Fruit fly (Drosophila melanogaster) whole organism, prepupa: ENCODE data around the gene CG8915.

ENCODE experiments used
- Blimp-1 ChIP-seq: fragments of 200-800 bp; sonication (Bioruptor generic); optimal IDR thresholded peaks from 3 replicates; lab custom pipeline; 2017; ENCODE audit warnings: missing biosample characterization, missing genetic modification characterization, mild to moderate bottlenecking, moderate library complexity, missing genetic modification reagents
- CG10631 ChIP-seq: fragments of 200-800 bp; sonication (Bioruptor generic); optimal IDR thresholded peaks from 2 replicates; lab custom pipeline; 2016; ENCODE audit warnings: missing biosample characterization, missing genetic modification characterization
- CG11294 ChIP-seq: fragments of 200-800 bp; sonication (Bioruptor generic); IDR thresholded peaks from 2 replicates; pipeline ENCODE4 v1.3.6; 2022; ENCODE audit warnings: missing biosample characterization, missing genetic modification characterization
- CG11902 ChIP-seq: fragments of 200-800 bp; sonication (Bioruptor generic); optimal IDR thresholded peaks from 3 replicates; lab custom pipeline; 2016; ENCODE audit warnings: missing biosample characterization, missing genetic modification characterization
- CG16779 ChIP-seq: fragments of 200-800 bp; sonication (Bioruptor generic); optimal IDR thresholded peaks from 3 replicates; lab custom pipeline; 2017; ENCODE audit warnings: missing biosample characterization, mild to moderate bottlenecking, missing genetic modification characterization
- CG3032 ChIP-seq: fragments of 200-800 bp; optimal IDR thresholded peaks from 2 replicates; lab custom pipeline; 2019; ENCODE audit warnings: missing biosample characterization, mild to moderate bottlenecking, missing genetic modification characterization, moderate library complexity
- CG31627 ChIP-seq: fragments of 200-800 bp; sonication (Bioruptor generic); optimal IDR thresholded peaks from 3 replicates; lab custom pipeline; 2016; ENCODE audit warnings: missing biosample characterization, missing genetic modification characterization
- CG32006 ChIP-seq: fragments of 200-800 bp; sonication (Bioruptor generic); optimal IDR thresholded peaks from 3 replicates; lab custom pipeline; 2017; ENCODE audit warnings: missing biosample characterization, mild to moderate bottlenecking, missing genetic modification characterization
- CG34406 ChIP-seq: fragments of 200-800 bp; sonication (Bioruptor generic); optimal IDR thresholded peaks from 3 replicates; lab custom pipeline; 2016; ENCODE audit warnings: missing biosample characterization, missing genetic modification characterization
- CG3919 ChIP-seq: fragments of 200-800 bp; sonication (Bioruptor generic); optimal IDR thresholded peaks from 3 replicates; lab custom pipeline; 2016; ENCODE audit warnings: missing biosample characterization, missing genetic modification characterization
- CG4318 ChIP-seq: fragments of 200-800 bp; sonication (Bioruptor generic); optimal IDR thresholded peaks from 3 replicates; lab custom pipeline; 2017; ENCODE audit warnings: missing biosample characterization, mild to moderate bottlenecking, missing genetic modification characterization
- CG6163 ChIP-seq: fragments of 200-800 bp; sonication (Bioruptor generic); IDR thresholded peaks from 3 replicates; pipeline ENCODE4 v1.3.6; 2022; ENCODE audit warnings: missing biosample characterization, missing genetic modification characterization
- CG6792 ChIP-seq: fragments of 200-800 bp; sonication (Bioruptor generic); optimal IDR thresholded peaks from 3 replicates; lab custom pipeline; 2016; ENCODE audit warnings: missing biosample characterization, missing genetic modification characterization
- CG7368 ChIP-seq: fragments of 200-800 bp; sonication (Bioruptor generic); optimal IDR thresholded peaks from 3 replicates; lab custom pipeline; 2016; ENCODE audit warnings: missing biosample characterization, missing genetic modification characterization
- CG8119 ChIP-seq: fragments of 200-800 bp; sonication (Bioruptor generic); IDR thresholded peaks from 3 replicates; pipeline ENCODE4 v1.3.6; 2022; ENCODE audit warnings: missing biosample characterization, missing genetic modification characterization
- CG8319 ChIP-seq: fragments of 200-800 bp; sonication (Bioruptor generic); optimal IDR thresholded peaks from 3 replicates; lab custom pipeline; 2016; ENCODE audit warnings: missing biosample characterization, missing genetic modification characterization
- CG8632 ChIP-seq: fragments of 200-800 bp; sonication (Bioruptor generic); optimal IDR thresholded peaks from 3 replicates; lab custom pipeline; 2016; ENCODE audit warnings: missing biosample characterization, missing genetic modification characterization
- CG9139 ChIP-seq: fragments of 200-800 bp; sonication (Bioruptor generic); optimal IDR thresholded peaks from 3 replicates; lab custom pipeline; 2017; ENCODE audit warnings: missing biosample characterization, mild to moderate bottlenecking, missing genetic modification characterization
- Eip75B ChIP-seq: fragments of 200-800 bp; sonication (Bioruptor generic); optimal IDR thresholded peaks from 3 replicates; lab custom pipeline; 2016; ENCODE audit warnings: missing biosample characterization, missing genetic modification characterization
- Eip78C ChIP-seq: fragments of 200-800 bp; sonication (Bioruptor generic); peaks from one replicate; lab custom pipeline; 2016; ENCODE audit warnings: missing biosample characterization, missing genetic modification characterization
- Eip93F ChIP-seq: fragments of 200-800 bp; sonication (Bioruptor generic); optimal IDR thresholded peaks from 2 replicates; lab custom pipeline; 2016; ENCODE audit warnings: missing biosample characterization, mild to moderate bottlenecking, missing genetic modification characterization
- Ets21C ChIP-seq: fragments of 200-800 bp; sonication (Bioruptor generic); optimal IDR thresholded peaks from 3 replicates; lab custom pipeline; 2016; ENCODE audit warnings: missing biosample characterization, missing genetic modification characterization
- Ets96B ChIP-seq: fragments of 200-800 bp; optimal IDR thresholded peaks from 2 replicates; lab custom pipeline; 2019; ENCODE audit warnings: missing biosample characterization, mild to moderate bottlenecking, missing genetic modification characterization, moderate library complexity
- Gug ChIP-seq: fragments of 200-800 bp; sonication (Bioruptor generic); IDR thresholded peaks from 2 replicates; pipeline ENCODE4 v1.3.6; 2022; ENCODE audit warnings: missing biosample characterization, missing genetic modification characterization
- Hr39 ChIP-seq: fragments of 200-800 bp; sonication (Bioruptor generic); optimal IDR thresholded peaks from 2 replicates; lab custom pipeline; 2016; ENCODE audit warnings: missing biosample characterization, missing genetic modification characterization
- Hr4 ChIP-seq: fragments of 200-800 bp; sonication (Bioruptor generic); optimal IDR thresholded peaks from 3 replicates; lab custom pipeline; 2016; ENCODE audit warnings: missing biosample characterization, missing genetic modification characterization
- Lpt ChIP-seq: fragments of 200-800 bp; sonication (Bioruptor generic); optimal IDR thresholded peaks from 3 replicates; lab custom pipeline; 2016; ENCODE audit warnings: missing biosample characterization, missing genetic modification characterization
- Met ChIP-seq: fragments of 200-800 bp; sonication (Bioruptor generic); optimal IDR thresholded peaks from 3 replicates; lab custom pipeline; 2016; ENCODE audit warnings: missing biosample characterization, missing genetic modification characterization
- OdsH ChIP-seq: fragments of 200-800 bp; sonication (Bioruptor generic); optimal IDR thresholded peaks from 3 replicates; lab custom pipeline; 2016; ENCODE audit warnings: missing biosample characterization, missing genetic modification characterization
- Smox ChIP-seq: fragments of 200-800 bp; sonication (Bioruptor generic); optimal IDR thresholded peaks from 3 replicates; lab custom pipeline; 2016; ENCODE audit warnings: missing biosample characterization, missing genetic modification characterization
- Sox15 ChIP-seq: fragments of 200-800 bp; sonication (Bioruptor generic); optimal IDR thresholded peaks from 3 replicates; lab custom pipeline; 2016; ENCODE audit warnings: missing biosample characterization, missing genetic modification characterization
- achi ChIP-seq: fragments of 200-800 bp; sonication (Bioruptor generic); optimal IDR thresholded peaks from 3 replicates; lab custom pipeline; 2016; ENCODE audit warnings: missing biosample characterization, missing genetic modification characterization
- acj6 ChIP-seq: fragments of 200-800 bp; sonication (Bioruptor generic); optimal IDR thresholded peaks from 3 replicates; lab custom pipeline; 2016; ENCODE audit warnings: missing biosample characterization, missing genetic modification characterization
- cyc ChIP-seq: fragments of 200-800 bp; sonication (Bioruptor generic); optimal IDR thresholded peaks from 3 replicates; lab custom pipeline; 2016; ENCODE audit warnings: missing biosample characterization, missing genetic modification characterization
- dsx ChIP-seq: fragments of 200-800 bp; optimal IDR thresholded peaks from 3 replicates; lab custom pipeline; 2019; ENCODE audit warnings: missing biosample characterization, mild to moderate bottlenecking, missing genetic modification characterization, moderate library complexity; ENCODE audit not compliant: poor library complexity, severe bottlenecking
- esn ChIP-seq: fragments of 200-800 bp; sonication (Bioruptor generic); optimal IDR thresholded peaks from 2 replicates; lab custom pipeline; 2016; ENCODE audit warnings: missing biosample characterization, mild to moderate bottlenecking, missing genetic modification characterization, moderate library complexity
- fd59A ChIP-seq: fragments of 200-800 bp; sonication (Bioruptor generic); optimal IDR thresholded peaks from 2 replicates; lab custom pipeline; 2017; ENCODE audit warnings: missing biosample characterization, mild to moderate bottlenecking, missing genetic modification characterization, missing genetic modification reagents
- fd85E ChIP-seq: fragments of 200-800 bp; sonication (Bioruptor generic); optimal IDR thresholded peaks from 3 replicates; lab custom pipeline; 2016; ENCODE audit warnings: missing biosample characterization, missing genetic modification characterization
- fkh ChIP-seq: fragments of 200-800 bp; sonication (Bioruptor generic); optimal IDR thresholded peaks from 3 replicates; lab custom pipeline; 2017; ENCODE audit warnings: missing biosample characterization, mild to moderate bottlenecking, missing genetic modification characterization, moderate library complexity
- lz ChIP-seq: fragments of 200-800 bp; sonication (Bioruptor generic); optimal IDR thresholded peaks from 3 replicates; lab custom pipeline; 2016; ENCODE audit warnings: missing biosample characterization, missing genetic modification characterization
- net ChIP-seq: fragments of 200-800 bp; sonication (Bioruptor generic); optimal IDR thresholded peaks from 3 replicates; lab custom pipeline; 2016; ENCODE audit warnings: missing biosample characterization, missing genetic modification characterization
- pdm3 ChIP-seq: fragments of 200-800 bp; sonication (Bioruptor generic); optimal IDR thresholded peaks from 3 replicates; lab custom pipeline; 2016; ENCODE audit warnings: missing biosample characterization, missing genetic modification characterization
- salr ChIP-seq, 2 experiments: fragments of 200-800 bp; sonication (Bioruptor generic); optimal IDR thresholded peaks; 3 replicates each; lab custom pipeline; 2016 to 2018; ENCODE audit warnings: missing biosample characterization in 2 of 2, missing genetic modification characterization in 2 of 2, mild to moderate bottlenecking in 1 of 2
- spab ChIP-seq: fragments of 200-800 bp; sonication (Bioruptor generic); optimal IDR thresholded peaks from 2 replicates; lab custom pipeline; 2017; ENCODE audit warnings: missing biosample characterization, mild to moderate bottlenecking, missing genetic modification characterization, missing genetic modification reagents
- ss ChIP-seq, 2 experiments: fragments of 200-800 bp; sonication (Bioruptor generic); optimal IDR thresholded peaks; 2 replicates in 1 of 2; 3 replicates in 1 of 2; lab custom pipeline; 2017 to 2018; ENCODE audit warnings: mild to moderate bottlenecking in 2 of 2, missing biosample characterization in 2 of 2, missing genetic modification characterization in 2 of 2, moderate library complexity in 1 of 2
- svp ChIP-seq: fragments of 200-800 bp; sonication (Bioruptor generic); peaks from one replicate; lab custom pipeline; 2016; ENCODE audit warnings: missing biosample characterization, missing genetic modification characterization
- topi ChIP-seq: fragments of 200-800 bp; sonication (Bioruptor generic); optimal IDR thresholded peaks from 3 replicates; lab custom pipeline; 2016; ENCODE audit warnings: missing biosample characterization, missing genetic modification characterization
- vri ChIP-seq: fragments of 200-800 bp; sonication (Bioruptor generic); optimal IDR thresholded peaks from 3 replicates; lab custom pipeline; 2016; ENCODE audit warnings: missing biosample characterization, mild to moderate bottlenecking, missing genetic modification characterization

Gene CG8915

dm6 chrX:17292050-17292730, 47.4 kb upstream of the CG8915 start (continued):
- TF ChIP-seq Smox (GFP tag; lab: Kevin White, UChicago): peak; percentile 79
- TF ChIP-seq Gug (GFP tag; lab: Robert Waterston, UW): no peak
- peak in 1 of 2 experiments; percentile 4 for TF ChIP-seq salr (GFP tag; optimal IDR thresholded peaks at IDR 0.05; lab: Kevin White, UChicago)
- TF ChIP-seq topi (GFP tag; lab: Kevin White, UChicago): peak; percentile 79
- TF ChIP-seq spab (GFP tag; lab: Kevin White, UChicago): no peak
- TF ChIP-seq net (GFP tag; lab: Kevin White, UChicago): peak; percentile 54
- peak; percentile 62 for TF ChIP-seq CG8632 (GFP tag; lab: Kevin White, UChicago)
- TF ChIP-seq CG8319 (GFP tag; lab: Kevin White, UChicago): peak; percentile 35
- TF ChIP-seq CG7368 (GFP tag; lab: Kevin White, UChicago): peak; percentile 33
- peak; percentile 85 for TF ChIP-seq svp (GFP tag; lab: Kevin White, UChicago)
- peak; percentile 78 for TF ChIP-seq CG34406
- peak; percentile 62; the same call in 2 of the 3 replicates for TF ChIP-seq CG8119
- no peak for TF ChIP-seq CG11294
- TF ChIP-seq vri (GFP tag; lab: Kevin White, UChicago): peak; percentile 43
- peak in 1 of 2 experiments; percentile 15 for TF ChIP-seq ss (GFP tag; optimal IDR thresholded peaks at IDR 0.05; lab: Kevin White, UChicago)

dm6 chrX:17290960-17291432, 46.2 kb upstream of the CG8915 start:
- TF ChIP-seq CG32006 (GFP tag; lab: Kevin White, UChicago) (no peak), Met (peak; percentile 21), CG4318 (GFP tag; lab: Kevin White, UChicago) (no peak), acj6 (peak; percentile 37), Sox15 (GFP tag; lab: Kevin White, UChicago) (no peak), CG8632 (GFP tag; lab: Kevin White, UChicago) (no peak), CG11902 (no peak), Lpt (GFP tag; lab: Kevin White, UChicago) (no peak), CG11294 (no peak), Ets96B (tag; lab: Kevin White, UChicago) (no peak), topi (GFP tag; lab: Kevin White, UChicago) (peak; percentile 46), fd85E (GFP tag; lab: Kevin White, UChicago) (no peak), svp (GFP tag; lab: Kevin White, UChicago) (peak; percentile 89), CG3032 (tag; lab: Kevin White, UChicago) (no peak), Blimp-1 (GFP tag; lab: Kevin White, UChicago) (no peak), Eip93F (GFP tag; lab: Kevin White, UChicago) (no peak), Hr4 (GFP tag; lab: Kevin White, UChicago) (no peak), ss (GFP tag; optimal IDR thresholded peaks at IDR 0.05; lab: Kevin White, UChicago) (no peak), CG34406 (no peak), CG9139 (no peak), CG31627 (GFP tag; lab: Kevin White, UChicago) (peak; percentile 36), cyc (GFP tag; lab: Kevin White, UChicago) (peak; percentile 17), CG7368 (GFP tag; lab: Kevin White, UChicago) (no peak), pdm3 (GFP tag; lab: Kevin White, UChicago) (peak; percentile 30), vri (GFP tag; lab: Kevin White, UChicago) (no peak), achi (GFP tag; lab: Kevin White, UChicago) (peak; percentile 3), net (GFP tag; lab: Kevin White, UChicago) (no peak), Smox (GFP tag; lab: Kevin White, UChicago) (peak; percentile 25), CG10631 (GFP tag; lab: Kevin White, UChicago) (no peak), dsx (GFP tag; lab: Kevin White, UChicago) (no peak), CG6792 (GFP tag; lab: Kevin White, UChicago) (no peak), Ets21C (GFP tag; lab: Kevin White, UChicago) (no peak), CG3919 (no peak), lz (GFP tag; lab: Kevin White, UChicago) (no peak), Eip75B (GFP tag; lab: Kevin White, UChicago) (no peak), CG6163 (GFP tag; lab: Robert Waterston, UW) (no peak), Eip78C (GFP tag; lab: Kevin White, UChicago) (peak; percentile 77), CG16779 (tag; lab: Kevin White, UChicago) (no peak), fkh (GFP tag; lab: Kevin White, UChicago) (no peak), fd59A (GFP tag; lab: Kevin White, UChicago) (no peak), OdsH (GFP tag; lab: Kevin White, UChicago) (no peak), esn (peak; percentile 52), Hr39 (GFP tag; lab: Kevin White, UChicago) (peak; percentile 43)
